Worm (Caenorhabditis elegans) whole organism, L4/young adult: Measurements from ENCODE around the gene nog-1.

Experiments used
- W03F9.2 ChIP-seq: fragments of 150-350 bp; optimal IDR thresholded peaks from 2 replicates; lab custom pipeline; 2014; ENCODE audit warnings: missing biosample characterization, missing genetic modification characterization
- him-1 ChIP-seq: sonication (generic microtip); optimal IDR thresholded peaks from 2 replicates; lab custom pipeline; 2016; ENCODE audit warnings: missing genotype, missing genetic modification reagents, missing genetic modification characterization, missing compliant biosample characterization

DNA sequence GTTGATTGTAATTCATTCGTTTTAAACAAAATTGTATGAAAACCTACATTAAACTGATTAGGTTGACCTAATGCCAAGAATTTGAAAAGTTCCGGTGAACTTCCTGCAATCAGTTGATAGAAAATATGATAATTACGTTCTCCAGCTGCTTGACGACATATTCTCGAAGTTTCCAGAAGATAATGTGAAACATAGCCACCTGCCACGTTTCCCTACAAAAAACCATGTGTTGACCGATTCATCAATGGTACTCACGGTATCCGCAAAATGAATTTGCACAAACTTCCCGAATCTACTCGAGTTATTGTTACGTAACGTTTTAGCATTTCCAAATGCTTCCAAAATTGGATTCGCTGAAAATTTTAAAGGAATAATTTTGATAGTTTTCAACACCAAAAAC is 44.7 kb downstream of the nog-1 start:
- TF ChIP-seq him-1 (tag; lab: Kevin White, UChicago) (no peak), W03F9.2 (no peak)
